Worm (Caenorhabditis elegans): ENCODE results near the gene srh-102.

DNA sequence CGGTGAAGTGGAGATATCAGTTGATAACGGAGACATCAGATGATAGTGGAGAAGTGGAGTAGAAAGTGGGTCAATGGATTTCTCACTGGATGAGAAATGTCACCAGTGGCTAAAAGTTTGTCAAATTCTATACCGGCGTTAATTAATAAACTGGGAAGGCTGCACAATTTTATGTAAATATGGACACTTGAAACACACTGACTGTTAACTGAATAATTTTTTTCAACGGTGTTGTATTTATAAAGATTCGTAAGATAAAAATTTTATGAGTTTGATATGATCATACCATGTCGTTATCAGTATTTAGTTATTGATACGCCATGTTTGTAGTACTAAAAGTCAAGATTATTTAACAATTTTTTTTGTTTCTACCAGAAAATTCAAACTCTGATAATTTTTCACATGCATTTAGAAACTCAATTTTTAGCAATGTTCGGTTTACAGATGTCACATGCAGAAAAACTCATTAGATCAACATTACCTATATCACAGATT is 5.8 kb downstream of the srh-102 start, which contains the start of gene F40D4.12:
- TF ChIP-seq mep-1 (tag; optimal IDR thresholded peaks at IDR 0.05) (no peak), sem-2 (GFP tag; optimal IDR thresholded peaks at IDR 0.05) (no peak), nhr-76 (tag; optimal IDR thresholded peaks at IDR 0.05) (no peak), mls-2 (tag; optimal IDR thresholded peaks at IDR 0.05) (no peak), lin-13 (tag; optimal IDR thresholded peaks at IDR 0.05) (no peak), elt-1 (tag; optimal IDR thresholded peaks at IDR 0.05; ENCODE audit: borderline replicate concordance, insufficient read depth) (no peak), pha-4 (tag; optimal IDR thresholded peaks at IDR 0.05) (no peak)

Data from whole organism, mixed stage, embryonic.